Worm (Caenorhabditis elegans): Measurements from ENCODE around the gene K08H10.6.

Gene K08H10.6

DNA sequence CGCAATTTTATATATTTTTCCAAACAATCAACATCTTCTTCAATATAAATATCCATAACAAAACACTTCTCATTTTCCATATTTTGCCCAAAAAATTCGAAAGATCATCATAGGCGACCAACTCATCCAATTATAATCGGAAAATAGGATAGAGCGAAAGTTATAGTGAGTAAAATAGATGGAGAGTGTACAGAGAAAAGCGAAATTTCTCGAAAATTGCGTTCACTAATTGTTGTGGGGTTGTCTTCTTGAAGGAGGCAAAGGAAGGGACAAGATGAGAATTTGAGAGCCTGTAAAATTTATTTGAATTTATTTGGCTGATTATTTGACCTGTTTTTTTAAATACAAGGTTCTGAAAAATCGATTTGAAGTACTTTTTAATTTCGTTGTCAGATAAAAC, 39.9 kb upstream of the K08H10.6 start:
- TF ChIP-seq nhr-77 (tag; optimal IDR thresholded peaks at IDR 0.05) (no peak), nhr-25 (tag; optimal IDR thresholded peaks at IDR 0.05) (peak; percentile 55), lsy-2 (tag; optimal IDR thresholded peaks at IDR 0.05) (peak in 1 of 2 experiments; percentile 17), blmp-1 (tag; optimal IDR thresholded peaks at IDR 0.05; ENCODE audit: insufficient read depth) (peak; percentile 32)

DNA sequence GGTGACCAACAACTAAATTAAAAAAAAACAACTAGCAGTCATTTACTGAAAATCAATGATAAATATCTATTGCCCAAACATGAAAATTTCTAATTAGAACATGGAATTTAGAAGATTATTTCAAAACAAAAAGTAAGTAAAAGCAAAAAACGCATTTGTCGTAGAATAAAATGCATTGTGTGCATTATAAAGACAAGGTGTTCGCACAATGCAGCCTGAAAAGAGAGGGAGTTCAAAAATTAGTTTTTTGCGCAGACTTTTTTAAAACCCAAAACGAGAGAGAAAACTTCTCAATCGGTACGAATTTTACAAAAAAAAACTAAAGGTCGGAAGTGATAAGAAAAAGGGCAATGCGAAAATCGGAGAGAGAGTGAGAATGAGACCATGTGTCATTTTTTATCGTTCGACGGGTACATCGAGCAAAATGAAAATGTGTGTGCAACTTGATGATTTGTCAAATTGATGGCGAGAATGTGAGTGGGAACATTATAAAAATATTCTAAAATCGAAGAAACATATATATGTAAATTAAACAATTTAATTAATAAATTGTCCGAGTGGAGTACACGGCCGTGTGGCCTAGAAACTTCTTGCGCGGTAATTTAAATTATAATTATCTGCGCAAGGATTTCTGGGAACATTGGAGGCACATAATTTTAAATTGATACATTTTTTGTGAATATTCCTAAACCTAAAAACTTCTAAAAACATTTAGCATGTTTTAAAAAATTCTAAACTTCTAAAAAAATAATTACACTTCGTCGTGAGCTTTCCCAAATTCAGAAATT, 35.9 kb upstream of the K08H10.6 start:
- TF ChIP-seq nhr-23 (tag; optimal IDR thresholded peaks at IDR 0.05), result no peak
- peak; percentile 78 for TF ChIP-seq unc-55 (GFP tag; optimal IDR thresholded peaks at IDR 0.05)
- peak; percentile 44 for TF ChIP-seq F13H6.1 (tag; optimal IDR thresholded peaks at IDR 0.05)
- TF ChIP-seq lin-13 (GFP tag; optimal IDR thresholded peaks at IDR 0.05), result peak; percentile 11
- TF ChIP-seq C34F6.9 (tag; optimal IDR thresholded peaks at IDR 0.05), result peak; percentile 67
- peak; percentile 1 for TF ChIP-seq crh-2 (tag; optimal IDR thresholded peaks at IDR 0.05)
- peak; percentile 52 for TF ChIP-seq nhr-129 (tag; optimal IDR thresholded peaks at IDR 0.05)
- no peak for TF ChIP-seq snpc-4 (tag; optimal IDR thresholded peaks at IDR 0.05)
- TF ChIP-seq nhr-237 (tag; optimal IDR thresholded peaks at IDR 0.05), result no peak
- TF ChIP-seq unc-62 (GFP tag; optimal IDR thresholded peaks at IDR 0.05), result no peak
- TF ChIP-seq lsy-2 (tag; optimal IDR thresholded peaks at IDR 0.05), result peak; percentile 6 to 70
- TF ChIP-seq fos-1 (tag; optimal IDR thresholded peaks at IDR 0.05), result peak; percentile 87
- no peak for TF ChIP-seq ztf-4 (tag; optimal IDR thresholded peaks at IDR 0.05)
- no peak for TF ChIP-seq lin-39 (tag; optimal IDR thresholded peaks at IDR 0.05)
- peak; percentile 16 for TF ChIP-seq nhr-21 (tag; optimal IDR thresholded peaks at IDR 0.05)
- peak; percentile 81 for TF ChIP-seq gmeb-1 (tag; optimal IDR thresholded peaks at IDR 0.05)
- TF ChIP-seq sma-9 (GFP tag; optimal IDR thresholded peaks at IDR 0.05), result peak; percentile 46
- TF ChIP-seq sma-9 (tag; optimal IDR thresholded peaks at IDR 0.05), result no peak
- no peak for TF ChIP-seq aly-2 (tag; optimal IDR thresholded peaks at IDR 0.05)
- TF ChIP-seq ztf-11 (tag; optimal IDR thresholded peaks at IDR 0.05), result no peak
- TF ChIP-seq egl-27 (tag; optimal IDR thresholded peaks at IDR 0.05), result peak; percentile 41

DNA sequence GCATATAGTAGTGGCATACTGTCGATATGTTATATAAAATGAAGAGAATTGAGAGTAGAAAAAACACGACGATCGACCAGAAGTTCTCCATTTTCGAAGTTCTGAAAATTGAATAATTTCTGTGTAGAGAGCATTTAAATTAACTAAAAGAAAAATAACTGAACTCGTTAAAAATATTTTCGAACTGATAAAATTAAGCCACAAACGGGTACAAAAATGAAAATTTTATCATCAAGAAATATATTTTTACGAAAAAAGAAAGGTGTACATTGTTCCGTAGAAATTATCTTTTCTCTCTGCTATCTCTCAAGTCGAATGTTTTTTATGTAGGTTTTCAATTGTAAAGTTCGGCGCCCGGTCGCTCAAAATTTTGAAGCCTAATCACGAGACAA, 35.3 kb upstream of the K08H10.6 start, which contains the start of gene acl-2:
Gene acl-2, minus strand, starts transcription at position 101 of the 392 bp plus-strand sequence.
- TF ChIP-seq fos-1 (tag; optimal IDR thresholded peaks at IDR 0.05) (no peak), ceh-82 (tag; optimal IDR thresholded peaks at IDR 0.05) (no peak), blmp-1 (tag; optimal IDR thresholded peaks at IDR 0.05; ENCODE audit: insufficient read depth) (no peak), nhr-23 (tag; optimal IDR thresholded peaks at IDR 0.05) (no peak), nhr-77 (tag; optimal IDR thresholded peaks at IDR 0.05) (no peak), ceh-16 (tag; optimal IDR thresholded peaks at IDR 0.05) (no peak), nhr-129 (tag; optimal IDR thresholded peaks at IDR 0.05) (no peak), mdl-1 (tag; optimal IDR thresholded peaks at IDR 0.05) (no peak), mbf-1 (tag; optimal IDR thresholded peaks at IDR 0.05) (no peak), nhr-12 (tag; optimal IDR thresholded peaks at IDR 0.05) (no peak), ZK546.5 (tag; optimal IDR thresholded peaks at IDR 0.05) (no peak), Y55F3AM.14 (GFP tag; optimal IDR thresholded peaks at IDR 0.05) (no peak)

DNA sequence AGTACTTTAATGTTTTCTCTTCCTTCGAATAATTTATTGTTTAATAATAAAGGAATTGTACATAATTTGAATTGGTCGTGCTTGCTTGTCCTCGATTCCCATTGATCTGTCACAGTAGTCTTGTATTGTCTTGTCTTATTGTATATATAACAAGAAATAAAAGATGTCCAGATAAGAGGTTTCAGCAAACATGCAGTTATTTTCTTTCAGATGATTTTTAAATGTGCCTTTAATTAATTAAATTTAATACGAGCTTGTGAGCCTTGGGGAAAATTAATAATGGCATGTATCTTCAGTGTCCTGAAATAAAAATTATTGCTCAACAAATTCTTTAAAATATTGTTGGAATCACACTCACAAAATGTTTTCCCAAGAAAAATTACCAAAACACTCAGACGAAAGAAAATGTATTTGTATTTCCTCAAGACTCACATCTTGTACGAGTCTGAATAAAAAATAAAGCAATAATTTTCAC, 27.4 kb upstream of the K08H10.6 start:
- TF ChIP-seq crh-2 (tag; optimal IDR thresholded peaks at IDR 0.05) (no peak), nhr-237 (tag; optimal IDR thresholded peaks at IDR 0.05) (no peak), snpc-4 (tag; optimal IDR thresholded peaks at IDR 0.05) (no peak), nhr-25 (tag; optimal IDR thresholded peaks at IDR 0.05) (no peak), mbf-1 (tag; optimal IDR thresholded peaks at IDR 0.05) (no peak), lin-39 (tag; optimal IDR thresholded peaks at IDR 0.05) (no peak), nhr-10 (tag; optimal IDR thresholded peaks at IDR 0.05) (no peak), aly-2 (tag; optimal IDR thresholded peaks at IDR 0.05) (no peak), nhr-77 (tag; optimal IDR thresholded peaks at IDR 0.05) (no peak)

DNA sequence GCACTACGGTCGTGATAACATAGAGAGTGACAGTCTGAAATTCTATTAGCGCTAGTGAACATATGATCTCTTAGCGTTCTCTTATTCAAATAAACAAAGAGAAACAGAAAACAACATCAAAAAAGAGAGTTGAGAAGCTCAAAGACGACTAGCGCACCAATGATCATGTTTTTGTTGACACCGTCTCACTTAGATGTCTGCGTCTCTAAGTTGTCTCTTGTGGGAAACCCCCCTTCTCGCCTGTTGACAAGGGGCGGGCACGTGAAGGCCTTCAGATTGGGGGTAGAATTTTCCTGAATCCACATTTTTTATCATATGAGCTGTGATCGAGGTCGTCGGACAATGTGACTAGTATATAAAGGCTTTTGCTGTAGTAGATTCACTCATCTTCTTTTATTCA, 24.2 kb upstream of the K08H10.6 start:
- TF ChIP-seq nhr-6 (tag; optimal IDR thresholded peaks at IDR 0.05) (no peak), lin-11 (tag; optimal IDR thresholded peaks at IDR 0.05) (no peak), nhr-23 (tag; optimal IDR thresholded peaks at IDR 0.05) (no peak), unc-55 (GFP tag; optimal IDR thresholded peaks at IDR 0.05) (peak; percentile 26), nhr-77 (tag; optimal IDR thresholded peaks at IDR 0.05) (no peak), lsy-2 (tag; optimal IDR thresholded peaks at IDR 0.05) (peak in 1 of 2 experiments; percentile 31), nhr-129 (tag; optimal IDR thresholded peaks at IDR 0.05) (peak; percentile 60), crh-2 (tag; optimal IDR thresholded peaks at IDR 0.05) (no peak), sma-9 (GFP tag; optimal IDR thresholded peaks at IDR 0.05) (peak; percentile 59), sma-9 (tag; optimal IDR thresholded peaks at IDR 0.05) (no peak), C34F6.9 (tag; optimal IDR thresholded peaks at IDR 0.05) (peak; percentile 28), alr-1 (tag; optimal IDR thresholded peaks at IDR 0.05) (no peak), mdl-1 (tag; optimal IDR thresholded peaks at IDR 0.05) (peak in 1 of 2 experiments; percentile 47), blmp-1 (tag; optimal IDR thresholded peaks at IDR 0.05; ENCODE audit: insufficient read depth) (no peak), nhr-11 (tag; optimal IDR thresholded peaks at IDR 0.05) (no peak)

Data from whole organism, L2 larva.